Fruit fly (Drosophila melanogaster): ENCODE results near the gene PolE1.

DNA sequence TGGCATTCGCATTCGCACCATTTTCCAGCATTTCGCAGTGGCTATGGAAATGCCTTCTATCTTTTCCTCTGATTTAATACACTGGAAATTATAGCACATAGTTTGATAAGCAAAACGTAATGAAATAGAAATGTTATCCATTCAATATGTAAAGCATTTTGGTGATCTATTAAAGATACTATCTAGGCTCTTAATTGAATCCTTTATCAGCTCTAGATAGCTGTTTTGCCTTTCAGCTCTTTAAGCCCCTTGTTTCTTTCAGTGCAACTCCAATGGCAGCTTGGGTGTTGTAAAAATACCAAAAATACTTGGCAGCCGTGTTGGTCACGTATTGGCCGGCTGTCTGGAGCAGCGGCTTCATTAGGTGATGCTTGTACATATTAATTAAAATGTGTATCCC lies 17.1 kb downstream of the PolE1 start:
- TF ChIP-seq insv (optimal IDR thresholded peaks at IDR 0.05) (no peak), Myc (optimal IDR thresholded peaks at IDR 0.05) (no peak), psq (optimal IDR thresholded peaks at IDR 0.05) (no peak)
